Fruit fly (Drosophila melanogaster): ENCODE measurements around the gene Srr.

Gene Srr

DNA sequence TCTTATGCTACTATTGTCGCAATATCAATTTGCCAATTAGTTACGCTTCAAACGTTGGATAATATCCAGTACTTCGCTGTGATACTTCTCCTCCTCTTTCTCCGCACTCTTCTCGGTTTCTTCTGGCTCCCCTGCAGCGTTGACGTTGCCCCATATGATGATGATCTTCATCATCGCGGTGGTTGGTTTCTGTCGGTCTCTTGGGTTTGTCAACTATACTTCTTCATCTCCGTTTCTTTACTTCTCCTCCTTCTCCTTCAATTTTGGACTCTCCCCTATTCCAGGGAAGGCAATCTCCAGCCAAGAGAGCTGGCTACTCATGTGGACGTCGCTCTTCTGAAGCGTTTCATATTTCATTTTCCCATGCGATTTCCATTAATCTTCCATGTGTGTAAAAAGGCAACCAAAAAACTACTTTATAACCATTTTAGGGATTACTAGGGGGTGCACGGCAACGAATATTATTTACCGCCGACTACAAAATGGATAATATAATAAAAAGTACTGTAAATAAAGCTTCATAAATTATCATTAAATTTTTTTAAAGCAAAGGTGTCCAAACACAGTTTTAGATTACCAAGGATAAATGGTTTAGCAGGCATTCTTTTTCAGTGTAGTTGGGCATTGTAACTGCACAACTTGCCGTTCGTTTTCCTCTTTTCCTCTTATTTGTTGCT, 17.4 kb upstream of the Srr start (continued):
- TF ChIP-seq pdm3 (GFP tag; optimal IDR thresholded peaks at IDR 0.05): peak; percentile 93
- peak; percentile 90 for TF ChIP-seq CG15336 (GFP tag; IDR thresholded peaks at IDR 0.05)
- TF ChIP-seq CG6276 (GFP tag; optimal IDR thresholded peaks at IDR 0.05): peak; percentile 84
- peak; percentile 93 for TF ChIP-seq svp (GFP tag)
- TF ChIP-seq CG11294 (GFP tag; IDR thresholded peaks at IDR 0.05): peak; percentile 42; the same call in 1 of the 2 replicates
- TF ChIP-seq fkh (GFP tag; optimal IDR thresholded peaks at IDR 0.05): no peak
- TF ChIP-seq Lpt (GFP tag; optimal IDR thresholded peaks at IDR 0.05): peak; percentile 90
- TF ChIP-seq CG11762 (GFP tag; optimal IDR thresholded peaks at IDR 0.05; ENCODE audit: insufficient read depth): peak; percentile 89
- TF ChIP-seq Eip93F (GFP tag; optimal IDR thresholded peaks at IDR 0.05): no peak
- peak; percentile 77 for TF ChIP-seq CG31627 (GFP tag; optimal IDR thresholded peaks at IDR 0.05)
- peak; percentile 82 for TF ChIP-seq Sox102F (GFP tag; optimal IDR thresholded peaks at IDR 0.05)
- peak; percentile 82 for TF ChIP-seq Gug (GFP tag; IDR thresholded peaks at IDR 0.05)
- TF ChIP-seq dsx (GFP tag; optimal IDR thresholded peaks at IDR 0.05; ENCODE audit: poor library complexity, severe bottlenecking): peak; percentile 89
- TF ChIP-seq lz (GFP tag; optimal IDR thresholded peaks at IDR 0.05): peak; percentile 84
- TF ChIP-seq fd85E (GFP tag; optimal IDR thresholded peaks at IDR 0.05): peak; percentile 75
- peak; percentile 90 for TF ChIP-seq CG34406 (GFP tag; optimal IDR thresholded peaks at IDR 0.05)

DNA sequence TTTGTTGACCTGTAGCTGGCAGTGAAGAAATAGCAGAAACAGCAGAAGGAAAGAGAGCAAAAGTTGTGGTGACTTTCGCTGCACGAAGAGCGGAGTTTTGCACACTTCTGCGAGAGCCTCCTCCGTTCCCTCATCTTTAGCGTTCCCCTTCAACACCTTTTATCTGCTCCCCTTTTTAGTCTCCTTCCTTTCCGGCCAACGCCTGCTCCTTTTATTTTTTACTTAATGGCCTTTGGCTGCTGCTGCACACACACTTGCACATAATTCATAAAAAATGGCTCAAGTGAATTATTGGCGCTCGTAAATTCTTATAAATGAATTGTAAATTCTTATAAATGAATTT, 16.8 kb upstream of the Srr start:
- TF ChIP-seq Ets21C (GFP tag; optimal IDR thresholded peaks at IDR 0.05): no peak
- no peak for TF ChIP-seq Hr39 (GFP tag; optimal IDR thresholded peaks at IDR 0.05)
- TF ChIP-seq CG15336 (GFP tag; IDR thresholded peaks at IDR 0.05): no peak; the same call in 1 of the 2 replicates
- peak; percentile 47 for TF ChIP-seq svp (GFP tag)
- no peak for TF ChIP-seq esn (GFP tag; optimal IDR thresholded peaks at IDR 0.05)
- no peak for TF ChIP-seq CG6163 (GFP tag; IDR thresholded peaks at IDR 0.05)
- no peak for TF ChIP-seq CG6792 (GFP tag; optimal IDR thresholded peaks at IDR 0.05)
- TF ChIP-seq CG7368 (GFP tag; optimal IDR thresholded peaks at IDR 0.05): no peak
- no peak for TF ChIP-seq CG11294 (GFP tag; IDR thresholded peaks at IDR 0.05)
- no peak for TF ChIP-seq pdm3 (GFP tag; optimal IDR thresholded peaks at IDR 0.05)
- peak; percentile 11 for TF ChIP-seq dsx (GFP tag; optimal IDR thresholded peaks at IDR 0.05; ENCODE audit: poor library complexity, severe bottlenecking)
- TF ChIP-seq CG8119 (GFP tag; IDR thresholded peaks at IDR 0.05): 0 out of 3 replicates have a peak, but pooled peaks have one; percentile 11
- no peak for TF ChIP-seq Gug (GFP tag; IDR thresholded peaks at IDR 0.05)
- TF ChIP-seq CG3032 (tag; optimal IDR thresholded peaks at IDR 0.05): no peak
- TF ChIP-seq vri (GFP tag; optimal IDR thresholded peaks at IDR 0.05): no peak
- TF ChIP-seq Sox15 (GFP tag; optimal IDR thresholded peaks at IDR 0.05): no peak
- TF ChIP-seq Blimp-1 (GFP tag; optimal IDR thresholded peaks at IDR 0.05): peak; percentile 88
- TF ChIP-seq CG6276 (GFP tag; optimal IDR thresholded peaks at IDR 0.05): no peak
- TF ChIP-seq achi (GFP tag; optimal IDR thresholded peaks at IDR 0.05): no peak
- no peak for TF ChIP-seq fd59A (GFP tag; optimal IDR thresholded peaks at IDR 0.05)
- TF ChIP-seq CG8319 (GFP tag; optimal IDR thresholded peaks at IDR 0.05): no peak
- peak in 1 of 2 experiments; percentile 24 for TF ChIP-seq ss (GFP tag; optimal IDR thresholded peaks at IDR 0.05)
- TF ChIP-seq CG6808 (GFP tag; optimal IDR thresholded peaks at IDR 0.05): no peak
- peak; percentile 54 for TF ChIP-seq Eip93F (GFP tag; optimal IDR thresholded peaks at IDR 0.05)
- no peak for TF ChIP-seq Hr38 (GFP tag; optimal IDR thresholded peaks at IDR 0.05)
- no peak for TF ChIP-seq Smox (GFP tag; optimal IDR thresholded peaks at IDR 0.05)
- no peak for TF ChIP-seq lz (GFP tag; optimal IDR thresholded peaks at IDR 0.05)
- TF ChIP-seq eg (GFP tag; IDR thresholded peaks at IDR 0.05): no peak
- no peak for TF ChIP-seq cyc (GFP tag; optimal IDR thresholded peaks at IDR 0.05)
- no peak for TF ChIP-seq CG11902 (GFP tag; optimal IDR thresholded peaks at IDR 0.05)
- no peak for TF ChIP-seq Hr4 (GFP tag; optimal IDR thresholded peaks at IDR 0.05)
- no peak for TF ChIP-seq CG3919 (GFP tag; optimal IDR thresholded peaks at IDR 0.05)
- no peak for TF ChIP-seq CG4318 (GFP tag; optimal IDR thresholded peaks at IDR 0.05)
- no peak for TF ChIP-seq CG34406 (GFP tag; optimal IDR thresholded peaks at IDR 0.05)
- TF ChIP-seq Eip78C (GFP tag): no peak

Data from whole organism, prepupa.